Fruit fly (Drosophila melanogaster) whole organism, embryonic: ENCODE results near the gene Pde11.
A peak's percentile ranks its signal among the peaks of the same experiment; 100 is the strongest.

Source experiments
- Atf6 ChIP-seq: fragments of 200-800 bp; sonication (Bioruptor generic); IDR thresholded peaks from 2 replicates; pipeline ENCODE4 v1.3.6; 2022; ENCODE audit warnings: missing biosample characterization, missing genetic modification characterization
- CG10209 ChIP-seq: fragments of 200-800 bp; sonication (Bioruptor generic); optimal IDR thresholded peaks from 3 replicates; lab custom pipeline; 2017; ENCODE audit warnings: missing biosample characterization, mild to moderate bottlenecking, missing genetic modification characterization, missing genetic modification reagents
- CG10543 ChIP-seq: fragments of 200-800 bp; sonication (Bioruptor generic); optimal IDR thresholded peaks from 3 replicates; lab custom pipeline; 2017; ENCODE audit warnings: missing biosample characterization, mild to moderate bottlenecking, missing genetic modification characterization, moderate library complexity
- CG11504 ChIP-seq: fragments of 200-800 bp; sonication (Bioruptor generic); optimal IDR thresholded peaks from 3 replicates; lab custom pipeline; 2019; ENCODE audit warnings: missing biosample characterization, mild to moderate bottlenecking, missing genetic modification characterization, moderate library complexity
- CG1233 ChIP-seq: fragments of 200-800 bp; sonication (Bioruptor generic); optimal IDR thresholded peaks from 4 replicates; lab custom pipeline; 2018; ENCODE audit warnings: missing biosample characterization, mild to moderate bottlenecking, missing genetic modification characterization
- CG13296 ChIP-seq: fragments of 200-800 bp; sonication (Bioruptor generic); optimal IDR thresholded peaks from 3 replicates; lab custom pipeline; 2018; ENCODE audit warnings: missing biosample characterization, mild to moderate bottlenecking, missing genetic modification characterization
- CG14860 ChIP-seq: fragments of 200-800 bp; sonication (Bioruptor generic); IDR thresholded peaks from 3 replicates; pipeline ENCODE4 v1.3.6; 2022; ENCODE audit warnings: missing biosample characterization, missing genetic modification characterization; ENCODE audit not compliant: partially characterized antibody
- CG15696 ChIP-seq: fragments of 200-800 bp; sonication (Bioruptor generic); optimal IDR thresholded peaks from 2 replicates; lab custom pipeline; 2019; ENCODE audit warnings: missing biosample characterization, mild to moderate bottlenecking, missing genetic modification characterization, moderate library complexity
- CG16779 ChIP-seq: fragments of 200-800 bp; sonication (Bioruptor generic); IDR thresholded peaks from 2 replicates; pipeline ENCODE4 v1.3.6; 2022; ENCODE audit warnings: missing biosample characterization, missing genetic modification characterization
- CG17359 ChIP-seq: fragments of 200-800 bp; sonication (Bioruptor generic); optimal IDR thresholded peaks from 3 replicates; lab custom pipeline; 2018; ENCODE audit warnings: missing biosample characterization, mild to moderate bottlenecking, missing genetic modification characterization, moderate library complexity
- CG2120 ChIP-seq: fragments of 200-800 bp; sonication (Bioruptor generic); optimal IDR thresholded peaks from 3 replicates; lab custom pipeline; 2016; ENCODE audit warnings: missing biosample characterization, missing genetic modification characterization
- CG2875 ChIP-seq: fragments of 200-800 bp; sonication (Bioruptor generic); optimal IDR thresholded peaks from 2 replicates; lab custom pipeline; 2017; ENCODE audit warnings: missing biosample characterization, mild to moderate bottlenecking, missing genetic modification characterization, missing genetic modification reagents
- CG32767 ChIP-seq: fragments of 200-800 bp; sonication (Bioruptor generic); IDR thresholded peaks from 2 replicates; pipeline ENCODE4 v1.3.6; 2022; ENCODE audit warnings: missing biosample characterization, missing genetic modification characterization
- CG4730 ChIP-seq: fragments of 200-800 bp; sonication (Bioruptor generic); IDR thresholded peaks from 2 replicates; pipeline ENCODE4 v1.3.6; 2022; ENCODE audit warnings: missing biosample characterization, missing genetic modification characterization
- CG4854 ChIP-seq: fragments of 200-800 bp; sonication (Bioruptor generic); optimal IDR thresholded peaks from 2 replicates; lab custom pipeline; 2016; ENCODE audit warnings: missing biosample characterization, missing genetic modification characterization, inconsistent platforms
- CG7839 ChIP-seq: fragments of 200-800 bp; sonication (Bioruptor generic); optimal IDR thresholded peaks from 3 replicates; lab custom pipeline; 2018; ENCODE audit warnings: missing biosample characterization, mild to moderate bottlenecking, missing genetic modification characterization, moderate library complexity
- CG7963 ChIP-seq: fragments of 200-800 bp; sonication (Bioruptor generic); IDR thresholded peaks from 3 replicates; pipeline ENCODE4 v1.3.6; 2022; ENCODE audit warnings: missing biosample characterization, missing genetic modification characterization; ENCODE audit not compliant: partially characterized antibody
- CG9797 ChIP-seq: fragments of 200-800 bp; sonication (Bioruptor generic); optimal IDR thresholded peaks from 3 replicates; lab custom pipeline; 2018; ENCODE audit warnings: missing biosample characterization, mild to moderate bottlenecking, missing genetic modification characterization
- Chrac-16 ChIP-seq: fragments of 200-800 bp; sonication (Bioruptor generic); optimal IDR thresholded peaks from 3 replicates; lab custom pipeline; 2016; ENCODE audit warnings: missing biosample characterization, missing genetic modification characterization
- D19A ChIP-seq: fragments of 200-800 bp; optimal IDR thresholded peaks from 3 replicates; lab custom pipeline; 2019; ENCODE audit warnings: missing biosample characterization, mild to moderate bottlenecking, missing genetic modification characterization, moderate library complexity
- Dbx ChIP-seq: fragments of 200-800 bp; sonication (Bioruptor generic); IDR thresholded peaks from 3 replicates; pipeline ENCODE4 v1.3.6; 2022; ENCODE audit warnings: missing biosample characterization, missing genetic modification characterization
- Deaf1 ChIP-seq: fragments of 200-800 bp; optimal IDR thresholded peaks from 3 replicates; lab custom pipeline; 2019; ENCODE audit warnings: missing biosample characterization, mild to moderate bottlenecking, missing genetic modification characterization, moderate library complexity
- Fer1 ChIP-seq: fragments of 200-800 bp; sonication (Bioruptor generic); optimal IDR thresholded peaks from 2 replicates; lab custom pipeline; 2017; ENCODE audit warnings: missing biosample characterization, mild to moderate bottlenecking, missing genetic modification characterization
- Fer2 ChIP-seq: fragments of 200-800 bp; sonication (Bioruptor generic); optimal IDR thresholded peaks from 2 replicates; lab custom pipeline; 2018; ENCODE audit warnings: missing biosample characterization, mild to moderate bottlenecking, missing genetic modification characterization, moderate library complexity
- Hand ChIP-seq: fragments of 200-800 bp; sonication (Bioruptor generic); optimal IDR thresholded peaks from 2 replicates; lab custom pipeline; 2017; ENCODE audit warnings: mild to moderate bottlenecking, missing biosample characterization, missing genetic modification reagents, missing genetic modification characterization
- Hey ChIP-seq: fragments of 200-800 bp; sonication (Bioruptor generic); optimal IDR thresholded peaks from 3 replicates; lab custom pipeline; 2018; ENCODE audit warnings: missing biosample characterization, mild to moderate bottlenecking, missing genetic modification characterization
- Hr51 ChIP-seq, 2 experiments: fragments of 200-800 bp; sonication (Bioruptor generic); optimal IDR thresholded peaks; 2 replicates in 1 of 2; 3 replicates in 1 of 2; lab custom pipeline; 2016 to 2018; ENCODE audit warnings: missing biosample characterization in 2 of 2, missing genetic modification characterization in 2 of 2, mild to moderate bottlenecking in 1 of 2, moderate library complexity in 1 of 2
- Hr78 ChIP-seq, 2 experiments: fragments of 200-800 bp in 1 of 2; fragments of >200 bp in 1 of 2; sonication (Bioruptor generic) in 1 of 2; optimal IDR thresholded peaks; 2 replicates each; lab custom pipeline; 2017 to 2019; ENCODE audit warnings: missing biosample characterization in 2 of 2, missing genetic modification characterization in 2 of 2, mild to moderate bottlenecking in 1 of 2, moderate library complexity in 1 of 2
- Max ChIP-seq: fragments of 200-800 bp; sonication (Bioruptor generic); optimal IDR thresholded peaks from 2 replicates; lab custom pipeline; 2016; ENCODE audit warnings: missing biosample characterization, mild to moderate bottlenecking, missing genetic modification characterization
- Mes4 ChIP-seq: fragments of 200-800 bp; sonication (Bioruptor generic); optimal IDR thresholded peaks from 2 replicates; lab custom pipeline; 2016; ENCODE audit warnings: missing biosample characterization, missing genetic modification characterization
- Myb ChIP-seq: fragments of 200-800 bp; sonication (Bioruptor generic); optimal IDR thresholded peaks from 2 replicates; lab custom pipeline; 2016; ENCODE audit warnings: missing biosample characterization, missing genetic modification characterization
- Sox100B ChIP-seq: fragments of 200-800 bp; sonication (Bioruptor generic); optimal IDR thresholded peaks from 3 replicates; lab custom pipeline; 2018; ENCODE audit warnings: missing biosample characterization, mild to moderate bottlenecking, missing genetic modification characterization
- Spps ChIP-seq: fragments of 200-800 bp; sonication (Bioruptor generic); optimal IDR thresholded peaks from 2 replicates; lab custom pipeline; 2018; ENCODE audit warnings: missing biosample characterization, mild to moderate bottlenecking, missing genetic modification characterization
- ara ChIP-seq: fragments of 200-800 bp; sonication (Bioruptor generic); IDR thresholded peaks from 2 replicates; pipeline ENCODE4 v1.3.6; 2022; ENCODE audit warnings: missing biosample characterization, missing genetic modification characterization
- az2 ChIP-seq: fragments of 200-800 bp; sonication (Bioruptor generic); optimal IDR thresholded peaks from 3 replicates; lab custom pipeline; 2016; ENCODE audit warnings: missing biosample characterization, missing genetic modification characterization
- fd64A ChIP-seq: fragments of 200-800 bp; sonication (Bioruptor generic); optimal IDR thresholded peaks from 3 replicates; lab custom pipeline; 2018; ENCODE audit warnings: missing biosample characterization, mild to moderate bottlenecking, missing genetic modification characterization
- gce ChIP-seq: fragments of 200-800 bp; sonication (Bioruptor generic); IDR thresholded peaks from 3 replicates; pipeline ENCODE4 v1.3.6; 2022; ENCODE audit warnings: missing biosample characterization, missing genetic modification characterization
- gcm ChIP-seq: fragments of 200-800 bp; sonication (Bioruptor generic); optimal IDR thresholded peaks from 2 replicates; lab custom pipeline; 2019; ENCODE audit warnings: missing biosample characterization, mild to moderate bottlenecking, missing genetic modification characterization, moderate library complexity
- jumu ChIP-seq: fragments of 200-800 bp; sonication (Bioruptor generic); optimal IDR thresholded peaks from 3 replicates; lab custom pipeline; 2016; ENCODE audit warnings: missing biosample characterization, missing genetic modification characterization
- nerfin-1 ChIP-seq: fragments of 200-800 bp; sonication (Bioruptor generic); optimal IDR thresholded peaks from 3 replicates; lab custom pipeline; 2019; ENCODE audit warnings: missing biosample characterization, mild to moderate bottlenecking, missing genetic modification characterization, moderate library complexity
- pb ChIP-seq: fragments of 200-800 bp; sonication (Bioruptor generic); optimal IDR thresholded peaks from 3 replicates; lab custom pipeline; 2016; ENCODE audit warnings: missing biosample characterization, missing genetic modification characterization
- ro ChIP-seq: fragments of 200-800 bp; sonication (Bioruptor generic); IDR thresholded peaks from 2 replicates; pipeline ENCODE4 v1.3.6; 2022; ENCODE audit warnings: missing biosample characterization, missing genetic modification characterization
- sim ChIP-seq: fragments of 200-800 bp; sonication (Bioruptor generic); IDR thresholded peaks from 2 replicates; pipeline ENCODE4 v1.3.6; 2022; ENCODE audit warnings: missing biosample characterization, missing genetic modification characterization
- slou ChIP-seq: fragments of 200-800 bp; sonication (Bioruptor generic); optimal IDR thresholded peaks from 3 replicates; lab custom pipeline; 2016; ENCODE audit warnings: missing biosample characterization, missing genetic modification characterization
- ssp ChIP-seq: fragments of 200-800 bp; sonication (Bioruptor generic); IDR thresholded peaks from 2 replicates; pipeline ENCODE4 v1.3.6; 2022; ENCODE audit warnings: missing biosample characterization, missing genetic modification characterization
- tin ChIP-seq: fragments of 200-800 bp; sonication (Bioruptor generic); optimal IDR thresholded peaks from 3 replicates; lab custom pipeline; 2016; ENCODE audit warnings: missing biosample characterization, missing genetic modification characterization
- tio ChIP-seq: fragments of 200-800 bp; sonication (Bioruptor generic); optimal IDR thresholded peaks from 2 replicates; lab custom pipeline; 2017; ENCODE audit warnings: missing biosample characterization, missing genetic modification characterization, inconsistent platforms
- vnd ChIP-seq: fragments of 200-800 bp; sonication (Bioruptor generic); IDR thresholded peaks from 3 replicates; pipeline ENCODE4 v1.3.6; 2022; ENCODE audit warnings: missing biosample characterization, missing genetic modification characterization; ENCODE audit not compliant: partially characterized antibody
- wdn ChIP-seq: fragments of 200-800 bp; sonication (Bioruptor generic); IDR thresholded peaks from 2 replicates; pipeline ENCODE4 v1.3.6; 2022; ENCODE audit warnings: missing biosample characterization, missing genetic modification characterization

The Pde11 gene

dm6 chr2L:18590100-18590941, at the start of gene Pde11, which contains the start of gene CG15160 (continued):
- TF ChIP-seq CG14860 (GFP tag; lab: Robert Waterston, UW) (peak; percentile 99), Spps (tag; lab: Kevin White, UChicago) (no peak), CG7839 (tag; lab: Kevin White, UChicago) (no peak), vnd (peak; percentile 100), CG1233 (GFP tag; lab: Kevin White, UChicago) (peak; percentile 7), Max (GFP tag; lab: Kevin White, UChicago) (peak; percentile 13), CG11504 (tag; lab: Kevin White, UChicago) (no peak), Sox100B (no peak), Chrac-16 (GFP tag; lab: Kevin White, UChicago) (peak; percentile 26), Hand (GFP tag; lab: Kevin White, UChicago) (no peak), Dbx (GFP tag; lab: Robert Waterston, UW) (peak; percentile 80), nerfin-1 (no peak), jumu (GFP tag; lab: Kevin White, UChicago) (no peak), CG10209 (GFP tag; lab: Kevin White, UChicago) (no peak), az2 (GFP tag; lab: Kevin White, UChicago) (no peak), Deaf1 (no peak), Fer2 (no peak), CG13296 (GFP tag; lab: Kevin White, UChicago) (no peak), gcm (GFP tag; lab: Kevin White, UChicago) (no peak), slou (no peak), CG16779 (no peak), CG2875 (GFP tag; lab: Kevin White, UChicago) (no peak), CG32767 (GFP tag; lab: Robert Waterston, UW) (no peak), CG4730 (no peak), CG4854 (GFP tag; lab: Kevin White, UChicago) (no peak), sim (GFP tag; lab: Robert Waterston, UW) (no peak), Hr51 (GFP tag; optimal IDR thresholded peaks at IDR 0.05; lab: Kevin White, UChicago) (no peak), CG15696 (tag; lab: Kevin White, UChicago) (peak; percentile 8), pb (GFP tag; lab: Kevin White, UChicago) (no peak), CG10543 (GFP tag; lab: Kevin White, UChicago) (peak; percentile 19), fd64A (GFP tag; lab: Kevin White, UChicago) (no peak), gce (GFP tag; lab: Robert Waterston, UW) (no peak), tin (peak; percentile 1), Hr78 (GFP tag; optimal IDR thresholded peaks at IDR 0.05; lab: Kevin White, UChicago) (no peak), tio (GFP tag; lab: Kevin White, UChicago) (no peak), CG2120 (GFP tag; lab: Kevin White, UChicago) (peak; percentile 41), ara (GFP tag; lab: Robert Waterston, UW) (no peak), Hey (tag; lab: Kevin White, UChicago) (no peak), CG17359 (tag; lab: Kevin White, UChicago) (no peak), CG7963 (peak; percentile 99), Mes4 (GFP tag; lab: Kevin White, UChicago) (no peak), wdn (GFP tag; lab: Robert Waterston, UW) (no peak), Atf6 (no peak), Myb (GFP tag; lab: Kevin White, UChicago) (peak; percentile 45), D19A (no peak), ro (GFP tag; lab: Robert Waterston, UW) (no peak), Fer1 (GFP tag; lab: Kevin White, UChicago) (no peak), CG9797 (GFP tag; lab: Kevin White, UChicago) (peak; percentile 50), ssp (GFP tag; lab: Robert Waterston, UW) (peak; percentile 24; the same call in 1 of the 2 replicates)
